Fruit fly (Drosophila melanogaster) whole organism, embryonic: ENCODE results near the gene CG14545.

Source experiments
- Atf-2 ChIP-seq: fragments of 200-800 bp; sonication (Bioruptor generic); optimal IDR thresholded peaks from 2 replicates; lab custom pipeline; 2016; ENCODE audit warnings: missing biosample characterization, missing genetic modification characterization
- BEAF-32 ChIP-seq: fragments of 200-800 bp; sonication (Bioruptor generic); optimal IDR thresholded peaks from 3 replicates; lab custom pipeline; 2017; ENCODE audit warnings: missing biosample characterization, missing genetic modification characterization, mild to moderate bottlenecking, moderate library complexity, missing genetic modification reagents
- CG10267 ChIP-seq: fragments of 200-800 bp; sonication (Bioruptor generic); optimal IDR thresholded peaks from 2 replicates; lab custom pipeline; 2018; ENCODE audit warnings: missing biosample characterization, mild to moderate bottlenecking, missing genetic modification characterization, moderate library complexity
- CG10543 ChIP-seq: fragments of 200-800 bp; sonication (Bioruptor generic); optimal IDR thresholded peaks from 3 replicates; lab custom pipeline; 2017; ENCODE audit warnings: missing biosample characterization, mild to moderate bottlenecking, missing genetic modification characterization, moderate library complexity
- CG12659 ChIP-seq: fragments of 200-800 bp; sonication (Bioruptor generic); optimal IDR thresholded peaks from 3 replicates; lab custom pipeline; 2017; ENCODE audit warnings: mild to moderate bottlenecking, missing biosample characterization, missing genetic modification reagents, missing genetic modification characterization
- CG13287 ChIP-seq: fragments of 200-800 bp; sonication (Bioruptor generic); IDR thresholded peaks from 2 replicates; pipeline ENCODE4 v1.3.6; 2022; ENCODE audit warnings: missing biosample characterization, missing genetic modification characterization; ENCODE audit not compliant: partially characterized antibody
- CG14014 ChIP-seq: fragments of 200-800 bp; sonication (Bioruptor generic); IDR thresholded peaks from 2 replicates; pipeline ENCODE4 v1.3.6; 2022; ENCODE audit warnings: missing biosample characterization, missing genetic modification characterization
- CG15601 ChIP-seq: fragments of 200-800 bp; sonication (Bioruptor generic); optimal IDR thresholded peaks from 3 replicates; lab custom pipeline; 2019; ENCODE audit warnings: missing biosample characterization, mild to moderate bottlenecking, missing genetic modification characterization, moderate library complexity
- CG16813 ChIP-seq: fragments of 200-800 bp; sonication (Bioruptor generic); IDR thresholded peaks from 3 replicates; pipeline ENCODE4 v1.3.6; 2022; ENCODE audit warnings: missing biosample characterization, missing genetic modification characterization; ENCODE audit not compliant: partially characterized antibody
- CG17186 ChIP-seq: fragments of 200-800 bp; sonication (Bioruptor generic); optimal IDR thresholded peaks from 3 replicates; lab custom pipeline; 2017; ENCODE audit warnings: missing biosample characterization, missing genetic modification reagents, missing genetic modification characterization
- CG17361 ChIP-seq: fragments of 200-800 bp; sonication (Bioruptor generic); IDR thresholded peaks from 3 replicates; pipeline ENCODE4 v1.3.6; 2022; ENCODE audit warnings: missing biosample characterization, missing genetic modification characterization
- CG17568 ChIP-seq: fragments of 200-800 bp; sonication (Bioruptor generic); optimal IDR thresholded peaks from 2 replicates; lab custom pipeline; 2018; ENCODE audit warnings: missing biosample characterization, mild to moderate bottlenecking, missing genetic modification characterization, moderate library complexity
- CG18599 ChIP-seq: fragments of 200-800 bp; sonication (Bioruptor generic); optimal IDR thresholded peaks from 3 replicates; lab custom pipeline; 2017; ENCODE audit warnings: missing biosample characterization, missing genetic modification characterization, mild to moderate bottlenecking, moderate library complexity, missing genetic modification reagents
- CG31365 ChIP-seq: fragments of 200-800 bp; sonication (Bioruptor generic); optimal IDR thresholded peaks from 2 replicates; lab custom pipeline; 2018; ENCODE audit warnings: missing biosample characterization, mild to moderate bottlenecking, missing genetic modification characterization
- CG3281 ChIP-seq: fragments of 200-800 bp; sonication (Bioruptor generic); optimal IDR thresholded peaks from 3 replicates; lab custom pipeline; 2017; ENCODE audit warnings: missing biosample characterization, mild to moderate bottlenecking, missing genetic modification characterization
- CG34376 ChIP-seq: fragments of 200-800 bp; sonication (Bioruptor generic); optimal IDR thresholded peaks from 2 replicates; lab custom pipeline; 2018; ENCODE audit warnings: missing biosample characterization, mild to moderate bottlenecking, missing genetic modification characterization
- CG3847 ChIP-seq: fragments of 200-800 bp; sonication (Bioruptor generic); IDR thresholded peaks from 2 replicates; pipeline ENCODE4 v1.3.6; 2022; ENCODE audit warnings: missing biosample characterization, missing genetic modification characterization
- CG6813 ChIP-seq: fragments of 200-800 bp; sonication (Bioruptor generic); optimal IDR thresholded peaks from 2 replicates; lab custom pipeline; 2017; ENCODE audit warnings: missing biosample characterization, missing genetic modification characterization, mild to moderate bottlenecking, moderate library complexity, missing genetic modification reagents
- CG7271 ChIP-seq: fragments of 200-800 bp; sonication (Bioruptor generic); optimal IDR thresholded peaks from 2 replicates; lab custom pipeline; 2018; ENCODE audit warnings: missing biosample characterization, mild to moderate bottlenecking, missing genetic modification characterization, moderate library complexity
- CG8924 ChIP-seq: fragments of 200-800 bp; optimal IDR thresholded peaks from 3 replicates; lab custom pipeline; 2019; ENCODE audit warnings: missing biosample characterization, mild to moderate bottlenecking, missing genetic modification characterization, moderate library complexity
- CG9609 ChIP-seq: fragments of 200-800 bp; sonication (Bioruptor generic); optimal IDR thresholded peaks from 3 replicates; lab custom pipeline; 2016; ENCODE audit warnings: missing biosample characterization, missing genetic modification characterization
- CG9727 ChIP-seq: fragments of 200-800 bp; sonication (Bioruptor generic); optimal IDR thresholded peaks from 3 replicates; lab custom pipeline; 2017; ENCODE audit warnings: missing biosample characterization, mild to moderate bottlenecking, missing genetic modification characterization
- ERR ChIP-seq: fragments of 200-800 bp; sonication (Bioruptor generic); optimal IDR thresholded peaks from 2 replicates; lab custom pipeline; 2016; ENCODE audit warnings: missing biosample characterization, missing genetic modification characterization
- Hr78 ChIP-seq, 2 experiments: fragments of 200-800 bp in 1 of 2; fragments of >200 bp in 1 of 2; sonication (Bioruptor generic) in 1 of 2; optimal IDR thresholded peaks; 2 replicates each; lab custom pipeline; 2017 to 2019; ENCODE audit warnings: missing biosample characterization in 2 of 2, missing genetic modification characterization in 2 of 2, mild to moderate bottlenecking in 1 of 2, moderate library complexity in 1 of 2
- Lhr ChIP-seq: fragments of 200-800 bp; sonication (Bioruptor generic); optimal IDR thresholded peaks from 3 replicates; lab custom pipeline; 2017; ENCODE audit warnings: mild to moderate bottlenecking, missing biosample characterization, missing genetic modification reagents, missing genetic modification characterization
- Myb ChIP-seq: fragments of 200-800 bp; sonication (Bioruptor generic); optimal IDR thresholded peaks from 2 replicates; lab custom pipeline; 2016; ENCODE audit warnings: missing biosample characterization, missing genetic modification characterization
- NC2β ChIP-seq: fragments of 200-800 bp; sonication (Bioruptor generic); optimal IDR thresholded peaks from 2 replicates; lab custom pipeline; 2016; ENCODE audit warnings: missing biosample characterization, missing genetic modification characterization
- Pdp1 ChIP-seq, 2 experiments: fragments of 200-800 bp; sonication (Bioruptor generic); optimal IDR thresholded peaks; 3 replicates each; lab custom pipeline; 2016; ENCODE audit warnings: missing biosample characterization in 2 of 2, missing genetic modification characterization in 2 of 2, mild to moderate bottlenecking in 1 of 2, moderate library complexity in 1 of 2
- Scr ChIP-seq: fragments of 200-800 bp; sonication (Bioruptor generic); IDR thresholded peaks from 2 replicates; pipeline ENCODE4 v1.3.6; 2022; ENCODE audit warnings: missing biosample characterization, missing genetic modification characterization; ENCODE audit not compliant: partially characterized antibody
- Sin3A ChIP-seq: fragments of >200 bp; optimal IDR thresholded peaks from 2 replicates; lab custom pipeline; 2018
- YL-1 ChIP-seq: fragments of 200-800 bp; sonication (Bioruptor generic); optimal IDR thresholded peaks from 3 replicates; lab custom pipeline; 2017; ENCODE audit warnings: missing biosample characterization, mild to moderate bottlenecking, missing genetic modification characterization
- bbx ChIP-seq: fragments of 200-800 bp; sonication (Bioruptor generic); IDR thresholded peaks from 2 replicates; pipeline ENCODE4 v1.3.6; 2022; ENCODE audit warnings: missing biosample characterization, missing genetic modification characterization; ENCODE audit not compliant: partially characterized antibody
- dmrt99B ChIP-seq: fragments of 200-800 bp; sonication (Bioruptor generic); optimal IDR thresholded peaks from 2 replicates; lab custom pipeline; 2018; ENCODE audit warnings: missing biosample characterization, mild to moderate bottlenecking, missing genetic modification characterization, moderate library complexity
- hkb ChIP-seq, 2 experiments: fragments of 200-800 bp in 1 of 2; fragments of >200 bp in 1 of 2; sonication (Bioruptor generic) in 1 of 2; IDR thresholded peaks in 1 of 2; optimal IDR thresholded peaks in 1 of 2; 2 replicates each; pipeline versions ENCODE4 v1.3.6 to Lab custom; 2017 to 2022; ENCODE audit warnings: missing biosample characterization in 1 of 2, missing genetic modification characterization in 1 of 2
- inv ChIP-seq: fragments of 200-800 bp; sonication (Bioruptor generic); IDR thresholded peaks from 2 replicates; pipeline ENCODE4 v1.3.6; 2022; ENCODE audit warnings: missing biosample characterization, missing genetic modification characterization; ENCODE audit not compliant: partially characterized antibody
- maf-S ChIP-seq: fragments of 200-800 bp; sonication (Bioruptor generic); optimal IDR thresholded peaks from 2 replicates; lab custom pipeline; 2016; ENCODE audit warnings: missing biosample characterization, missing genetic modification characterization
- mirr ChIP-seq: fragments of 200-800 bp; sonication (Bioruptor generic); optimal IDR thresholded peaks from 3 replicates; lab custom pipeline; 2018; ENCODE audit warnings: missing biosample characterization, mild to moderate bottlenecking, missing genetic modification characterization
- nerfin-1 ChIP-seq: fragments of 200-800 bp; sonication (Bioruptor generic); optimal IDR thresholded peaks from 3 replicates; lab custom pipeline; 2019; ENCODE audit warnings: missing biosample characterization, mild to moderate bottlenecking, missing genetic modification characterization, moderate library complexity
- nmo ChIP-seq: fragments of 200-800 bp; sonication (Bioruptor generic); optimal IDR thresholded peaks from 2 replicates; lab custom pipeline; 2018; ENCODE audit warnings: missing biosample characterization, mild to moderate bottlenecking, missing genetic modification characterization, moderate library complexity
- nom ChIP-seq: fragments of 200-800 bp; sonication (Bioruptor generic); optimal IDR thresholded peaks from 2 replicates; lab custom pipeline; 2017; ENCODE audit warnings: missing biosample characterization, missing genetic modification characterization, mild to moderate bottlenecking, moderate library complexity, missing genetic modification reagents
- odd ChIP-seq: fragments of 200-800 bp; sonication (Bioruptor generic); optimal IDR thresholded peaks from 2 replicates; lab custom pipeline; 2017; ENCODE audit warnings: missing biosample characterization, mild to moderate bottlenecking, missing genetic modification characterization
- sug ChIP-seq: fragments of 200-800 bp; optimal IDR thresholded peaks from 2 replicates; lab custom pipeline; 2019; ENCODE audit warnings: missing biosample characterization, mild to moderate bottlenecking, missing genetic modification characterization, moderate library complexity
- unc-4 ChIP-seq: fragments of 200-800 bp; sonication (Bioruptor generic); IDR thresholded peaks from 2 replicates; pipeline ENCODE4 v1.3.6; 2022; ENCODE audit warnings: missing biosample characterization, missing genetic modification characterization; ENCODE audit not compliant: partially characterized antibody
- usp ChIP-seq: fragments of >200 bp; optimal IDR thresholded peaks from 2 replicates; lab custom pipeline; 2017; ENCODE audit warnings: missing biosample characterization, missing genetic modification characterization
- vnd ChIP-seq: fragments of 200-800 bp; sonication (Bioruptor generic); IDR thresholded peaks from 3 replicates; pipeline ENCODE4 v1.3.6; 2022; ENCODE audit warnings: missing biosample characterization, missing genetic modification characterization; ENCODE audit not compliant: partially characterized antibody
- wek ChIP-seq: fragments of 200-800 bp; sonication (Bioruptor generic); optimal IDR thresholded peaks from 3 replicates; lab custom pipeline; 2018; ENCODE audit warnings: missing biosample characterization, mild to moderate bottlenecking, missing genetic modification characterization, moderate library complexity

Gene CG14545

dm6 chr3R:25888307-25889075 is 37.4 kb upstream of the CG14545 start, which contains the start of gene Lnk (continued):
- TF ChIP-seq CG10543 (peak; percentile 50), CG12659 (GFP tag; lab: Kevin White, UChicago) (peak; percentile 73), CG34376 (GFP tag; lab: Kevin White, UChicago) (peak; percentile 71), CG17361 (peak; percentile 28; the same call in 2 of the 3 replicates), Myb (GFP tag; lab: Kevin White, UChicago) (peak; percentile 47), vnd (GFP tag; lab: Robert Waterston, UW) (peak; percentile 78), dmrt99B (tag; lab: Kevin White, UChicago) (no peak), Pdp1 (GFP tag; optimal IDR thresholded peaks at IDR 0.05; lab: Kevin White, UChicago) (no peak), CG6813 (GFP tag; lab: Kevin White, UChicago) (no peak), ERR (GFP tag; lab: Kevin White, UChicago) (peak; percentile 5), inv (GFP tag; lab: Robert Waterston, UW) (peak; percentile 83), nom (GFP tag; lab: Kevin White, UChicago) (peak; percentile 76), bbx (GFP tag; lab: Robert Waterston, UW) (peak; percentile 95), CG7271 (tag; lab: Kevin White, UChicago) (peak; percentile 9), Lhr (GFP tag; lab: Kevin White, UChicago) (peak; percentile 89), Scr (GFP tag; lab: Robert Waterston, UW) (peak; percentile 89), BEAF-32 (GFP tag; lab: Kevin White, UChicago) (peak; percentile 96), unc-4 (GFP tag; lab: Robert Waterston, UW) (peak; percentile 91), NC2β (GFP tag; lab: Kevin White, UChicago) (peak; percentile 35), nmo (GFP tag; lab: Kevin White, UChicago) (peak; percentile 51), CG9609 (GFP tag; lab: Kevin White, UChicago) (peak; percentile 21), nerfin-1 (tag; lab: Kevin White, UChicago) (peak; percentile 92), CG9727 (GFP tag; lab: Kevin White, UChicago) (peak; percentile 4), sug (peak; percentile 20), CG8924 (tag; lab: Kevin White, UChicago) (peak; percentile 57), mirr (GFP tag; lab: Kevin White, UChicago) (peak; percentile 23), hkb (optimal IDR thresholded peaks at IDR 0.05; lab: Kevin White, UChicago) (peak; percentile 52), hkb (GFP tag; IDR thresholded peaks at IDR 0.05; lab: Robert Waterston, UW) (no peak), wek (GFP tag; lab: Kevin White, UChicago) (peak; percentile 4), YL-1 (peak; percentile 95), CG16813 (GFP tag; lab: Robert Waterston, UW) (peak; percentile 89), CG3281 (GFP tag; lab: Kevin White, UChicago) (no peak), odd (peak; percentile 39), usp (GFP tag; lab: Kevin White, UChicago) (no peak), maf-S (GFP tag; lab: Kevin White, UChicago) (peak; percentile 15), CG18599 (no peak), CG17568 (GFP tag; lab: Kevin White, UChicago) (no peak), CG31365 (tag; lab: Kevin White, UChicago) (peak; percentile 38), CG15601 (tag; lab: Kevin White, UChicago) (peak; percentile 33), Atf-2 (GFP tag; lab: Kevin White, UChicago) (no peak), Sin3A (peak; percentile 79), Hr78 (GFP tag; optimal IDR thresholded peaks at IDR 0.05; lab: Kevin White, UChicago) (no peak), CG10267 (tag; lab: Kevin White, UChicago) (peak; percentile 49), CG14014 (GFP tag; lab: Robert Waterston, UW) (0 out of 2 replicates have a peak, but pooled peaks have one; percentile 21), CG3847 (GFP tag; lab: Robert Waterston, UW) (peak; percentile 55), CG13287 (peak; percentile 91), CG17186 (peak; percentile 53)
